Fruit fly (Drosophila melanogaster) whole organism, embryonic: ENCODE data around the gene CG10907.

Source experiments
- Antp ChIP-seq: fragments of 200-800 bp; sonication (Bioruptor generic); optimal IDR thresholded peaks from 3 replicates; lab custom pipeline; 2016; ENCODE audit warnings: missing biosample characterization, missing genetic modification characterization
- BEAF-32 ChIP-seq: fragments of 200-800 bp; sonication (Bioruptor generic); optimal IDR thresholded peaks from 3 replicates; lab custom pipeline; 2017; ENCODE audit warnings: missing biosample characterization, missing genetic modification characterization, mild to moderate bottlenecking, moderate library complexity, missing genetic modification reagents
- CG10959 ChIP-seq: fragments of 200-800 bp; sonication (Bioruptor generic); IDR thresholded peaks from 2 replicates; pipeline ENCODE4 v1.3.6; 2022; ENCODE audit warnings: missing biosample characterization, missing genetic modification characterization
- CG13287 ChIP-seq: fragments of 200-800 bp; sonication (Bioruptor generic); IDR thresholded peaks from 2 replicates; pipeline ENCODE4 v1.3.6; 2022; ENCODE audit warnings: missing biosample characterization, missing genetic modification characterization; ENCODE audit not compliant: partially characterized antibody
- CG13424 ChIP-seq: fragments of 200-800 bp; sonication (Bioruptor generic); optimal IDR thresholded peaks from 2 replicates; lab custom pipeline; 2019; ENCODE audit warnings: missing biosample characterization, mild to moderate bottlenecking, missing genetic modification characterization, moderate library complexity
- CG13624 ChIP-seq: fragments of 200-800 bp; sonication (Bioruptor generic); optimal IDR thresholded peaks from 2 replicates; lab custom pipeline; 2016; ENCODE audit warnings: missing biosample characterization, missing genetic modification characterization
- CG18262 ChIP-seq: fragments of 200-800 bp; optimal IDR thresholded peaks from 3 replicates; lab custom pipeline; 2019; ENCODE audit warnings: missing biosample characterization, mild to moderate bottlenecking, missing genetic modification characterization, moderate library complexity
- CG1832 ChIP-seq: fragments of 200-800 bp; sonication (Bioruptor generic); optimal IDR thresholded peaks from 2 replicates; lab custom pipeline; 2017; ENCODE audit warnings: missing biosample characterization, mild to moderate bottlenecking, missing genetic modification characterization, inconsistent platforms
- CG2129 ChIP-seq: fragments of 200-800 bp; sonication (Bioruptor generic); IDR thresholded peaks from 2 replicates; pipeline ENCODE4 v1.3.6; 2022; ENCODE audit warnings: missing biosample characterization, missing genetic modification characterization; ENCODE audit not compliant: partially characterized antibody
- CG30403 ChIP-seq: fragments of 200-800 bp; sonication (Bioruptor generic); optimal IDR thresholded peaks from 3 replicates; lab custom pipeline; 2016; ENCODE audit warnings: missing biosample characterization, missing genetic modification characterization
- CG32767 ChIP-seq: fragments of 200-800 bp; sonication (Bioruptor generic); IDR thresholded peaks from 2 replicates; pipeline ENCODE4 v1.3.6; 2022; ENCODE audit warnings: missing biosample characterization, missing genetic modification characterization
- CG3995 ChIP-seq: fragments of 200-800 bp; sonication (Bioruptor generic); optimal IDR thresholded peaks from 3 replicates; lab custom pipeline; 2016; ENCODE audit warnings: missing biosample characterization, missing genetic modification characterization
- CG7745 ChIP-seq: fragments of 200-800 bp; sonication (Bioruptor generic); optimal IDR thresholded peaks from 2 replicates; lab custom pipeline; 2018; ENCODE audit warnings: missing biosample characterization, mild to moderate bottlenecking, missing genetic modification characterization, moderate library complexity
- CG7963 ChIP-seq: fragments of 200-800 bp; sonication (Bioruptor generic); IDR thresholded peaks from 3 replicates; pipeline ENCODE4 v1.3.6; 2022; ENCODE audit warnings: missing biosample characterization, missing genetic modification characterization; ENCODE audit not compliant: partially characterized antibody
- CG8924 ChIP-seq: fragments of 200-800 bp; optimal IDR thresholded peaks from 3 replicates; lab custom pipeline; 2019; ENCODE audit warnings: missing biosample characterization, mild to moderate bottlenecking, missing genetic modification characterization, moderate library complexity
- E2f1 ChIP-seq: fragments of 200-800 bp; sonication (Bioruptor generic); IDR thresholded peaks from 2 replicates; pipeline ENCODE4 v1.3.6; 2022; ENCODE audit warnings: missing biosample characterization, missing genetic modification characterization
- GATAe ChIP-seq: fragments of 200-800 bp; sonication (Bioruptor generic); conservative IDR thresholded peaks from 2 replicates; pipeline ENCODE4 v1.3.6; 2022; ENCODE audit warnings: missing biosample characterization, missing genetic modification characterization
- MESR4 ChIP-seq: fragments of 200-800 bp; sonication (Bioruptor generic); optimal IDR thresholded peaks from 2 replicates; lab custom pipeline; 2018; ENCODE audit warnings: missing biosample characterization, mild to moderate bottlenecking, missing genetic modification characterization, moderate library complexity
- Mad ChIP-seq: fragments of 200-800 bp; sonication (Bioruptor generic); optimal IDR thresholded peaks from 2 replicates; lab custom pipeline; 2016; ENCODE audit warnings: missing biosample characterization, missing genetic modification characterization
- Oli ChIP-seq: fragments of 200-800 bp; sonication (Bioruptor generic); optimal IDR thresholded peaks from 2 replicates; lab custom pipeline; 2018; ENCODE audit warnings: missing biosample characterization, mild to moderate bottlenecking, missing genetic modification characterization, moderate library complexity
- Trl ChIP-seq, 3 experiments: fragments of >200 bp in 2 of 3; fragments of 200-800 bp in 1 of 3; sonication (Bioruptor generic) in 1 of 3; optimal IDR thresholded peaks; 2 replicates in 1 of 3; 3 replicates in 2 of 3; lab custom pipeline; 2016 to 2017; ENCODE audit warnings: missing biosample characterization in 1 of 3, missing genetic modification characterization in 1 of 3
- ab ChIP-seq: fragments of 200-800 bp; sonication (Bioruptor generic); optimal IDR thresholded peaks from 2 replicates; lab custom pipeline; 2016; ENCODE audit warnings: missing biosample characterization, missing genetic modification characterization
- abd-A ChIP-seq: fragments of 200-800 bp; sonication (Bioruptor generic); optimal IDR thresholded peaks from 3 replicates; lab custom pipeline; 2019; ENCODE audit warnings: missing biosample characterization, mild to moderate bottlenecking, missing genetic modification characterization, moderate library complexity
- al ChIP-seq: fragments of 200-800 bp; sonication (Bioruptor generic); IDR thresholded peaks from 2 replicates; pipeline ENCODE4 v1.3.6; 2022; ENCODE audit warnings: missing biosample characterization, missing genetic modification characterization
- da ChIP-seq: fragments of 200-800 bp; sonication (Bioruptor generic); optimal IDR thresholded peaks from 2 replicates; lab custom pipeline; 2016; ENCODE audit warnings: missing biosample characterization, missing genetic modification characterization
- ftz-f1 ChIP-seq: fragments of 200-800 bp; sonication (Bioruptor generic); optimal IDR thresholded peaks from 2 replicates; lab custom pipeline; 2016; ENCODE audit warnings: missing biosample characterization, missing genetic modification characterization
- gfzf ChIP-seq: fragments of 200-800 bp; sonication (Bioruptor generic); optimal IDR thresholded peaks from 2 replicates; lab custom pipeline; 2016; ENCODE audit warnings: missing biosample characterization, mild to moderate bottlenecking, missing genetic modification characterization, moderate library complexity
- hkb ChIP-seq, 2 experiments: fragments of 200-800 bp in 1 of 2; fragments of >200 bp in 1 of 2; sonication (Bioruptor generic) in 1 of 2; IDR thresholded peaks in 1 of 2; optimal IDR thresholded peaks in 1 of 2; 2 replicates each; pipeline versions ENCODE4 v1.3.6 to Lab custom; 2017 to 2022; ENCODE audit warnings: missing biosample characterization in 1 of 2, missing genetic modification characterization in 1 of 2
- jigr1 ChIP-seq: fragments of 200-800 bp; sonication (Bioruptor generic); IDR thresholded peaks from 3 replicates; pipeline ENCODE4 v1.3.6; 2022; ENCODE audit warnings: missing biosample characterization, missing genetic modification characterization
- kah ChIP-seq: fragments of 200-800 bp; sonication (Bioruptor generic); optimal IDR thresholded peaks from 2 replicates; lab custom pipeline; 2018; ENCODE audit warnings: missing biosample characterization, mild to moderate bottlenecking, missing genetic modification characterization
- ken ChIP-seq: fragments of 200-800 bp; sonication (Bioruptor generic); IDR thresholded peaks from 3 replicates; pipeline ENCODE4 v1.3.6; 2022; ENCODE audit warnings: missing biosample characterization, missing genetic modification characterization
- knrl ChIP-seq: fragments of 200-800 bp; sonication (Bioruptor generic); IDR thresholded peaks from 3 replicates; pipeline ENCODE4 v1.3.6; 2022; ENCODE audit warnings: missing biosample characterization, missing genetic modification characterization; ENCODE audit not compliant: partially characterized antibody
- oc ChIP-seq: fragments of 200-800 bp; sonication (Bioruptor generic); optimal IDR thresholded peaks from 2 replicates; lab custom pipeline; 2018; ENCODE audit warnings: missing biosample characterization, mild to moderate bottlenecking, missing genetic modification characterization, moderate library complexity
- pfk ChIP-seq: fragments of 200-800 bp; sonication (Bioruptor generic); optimal IDR thresholded peaks from 2 replicates; lab custom pipeline; 2018; ENCODE audit warnings: missing biosample characterization, mild to moderate bottlenecking, missing genetic modification characterization, moderate library complexity
- prd ChIP-seq, 3 experiments: fragments of >200 bp in 2 of 3; fragments of 200-800 bp in 1 of 3; sonication (Bioruptor generic) in 1 of 3; optimal IDR thresholded peaks in 2 of 3; IDR thresholded peaks in 1 of 3; 2 replicates in 2 of 3; 3 replicates in 1 of 3; pipeline versions ENCODE4 v1.3.6 to Lab custom; 2017 to 2022; ENCODE audit warnings: missing biosample characterization in 1 of 3, missing genetic modification characterization in 1 of 3
- pros ChIP-seq: fragments of 200-800 bp; sonication (Bioruptor generic); optimal IDR thresholded peaks from 3 replicates; lab custom pipeline; 2019; ENCODE audit warnings: missing biosample characterization, mild to moderate bottlenecking, missing genetic modification characterization, moderate library complexity
- scrt ChIP-seq: fragments of 200-800 bp; sonication (Bioruptor generic); optimal IDR thresholded peaks from 2 replicates; lab custom pipeline; 2018; ENCODE audit warnings: missing biosample characterization, mild to moderate bottlenecking, missing genetic modification characterization, moderate library complexity
- sima ChIP-seq: fragments of 200-800 bp; sonication (Bioruptor generic); optimal IDR thresholded peaks from 2 replicates; lab custom pipeline; 2016; ENCODE audit warnings: missing biosample characterization, missing genetic modification characterization
- slp2 ChIP-seq: fragments of 200-800 bp; sonication (Bioruptor generic); optimal IDR thresholded peaks from 2 replicates; lab custom pipeline; 2016; ENCODE audit warnings: missing biosample characterization, missing genetic modification characterization
- so ChIP-seq: fragments of 200-800 bp; sonication (Bioruptor generic); IDR thresholded peaks from 3 replicates; pipeline ENCODE4 v1.3.6; 2022; ENCODE audit warnings: missing biosample characterization, missing genetic modification characterization
- sr ChIP-seq: fragments of 200-800 bp; sonication (Bioruptor generic); IDR thresholded peaks from 3 replicates; pipeline ENCODE4 v1.3.6; 2022; ENCODE audit warnings: missing biosample characterization, missing genetic modification characterization
- tgo ChIP-seq: fragments of 200-800 bp; sonication (Bioruptor generic); IDR thresholded peaks from 3 replicates; pipeline ENCODE4 v1.3.6; 2022; ENCODE audit warnings: missing biosample characterization, missing genetic modification characterization
- tin ChIP-seq: fragments of 200-800 bp; sonication (Bioruptor generic); optimal IDR thresholded peaks from 3 replicates; lab custom pipeline; 2016; ENCODE audit warnings: missing biosample characterization, missing genetic modification characterization
- tna ChIP-seq: fragments of 200-800 bp; sonication (Bioruptor generic); IDR thresholded peaks from 2 replicates; pipeline ENCODE4 v1.3.6; 2022; ENCODE audit warnings: missing biosample characterization, missing genetic modification characterization; ENCODE audit not compliant: partially characterized antibody
- twi ChIP-seq: fragments of 200-800 bp; optimal IDR thresholded peaks from 2 replicates; lab custom pipeline; 2019; ENCODE audit warnings: missing biosample characterization, mild to moderate bottlenecking, missing genetic modification characterization, moderate library complexity
- wdn ChIP-seq: fragments of 200-800 bp; sonication (Bioruptor generic); IDR thresholded peaks from 2 replicates; pipeline ENCODE4 v1.3.6; 2022; ENCODE audit warnings: missing biosample characterization, missing genetic modification characterization

CG10907 gene

DNA sequence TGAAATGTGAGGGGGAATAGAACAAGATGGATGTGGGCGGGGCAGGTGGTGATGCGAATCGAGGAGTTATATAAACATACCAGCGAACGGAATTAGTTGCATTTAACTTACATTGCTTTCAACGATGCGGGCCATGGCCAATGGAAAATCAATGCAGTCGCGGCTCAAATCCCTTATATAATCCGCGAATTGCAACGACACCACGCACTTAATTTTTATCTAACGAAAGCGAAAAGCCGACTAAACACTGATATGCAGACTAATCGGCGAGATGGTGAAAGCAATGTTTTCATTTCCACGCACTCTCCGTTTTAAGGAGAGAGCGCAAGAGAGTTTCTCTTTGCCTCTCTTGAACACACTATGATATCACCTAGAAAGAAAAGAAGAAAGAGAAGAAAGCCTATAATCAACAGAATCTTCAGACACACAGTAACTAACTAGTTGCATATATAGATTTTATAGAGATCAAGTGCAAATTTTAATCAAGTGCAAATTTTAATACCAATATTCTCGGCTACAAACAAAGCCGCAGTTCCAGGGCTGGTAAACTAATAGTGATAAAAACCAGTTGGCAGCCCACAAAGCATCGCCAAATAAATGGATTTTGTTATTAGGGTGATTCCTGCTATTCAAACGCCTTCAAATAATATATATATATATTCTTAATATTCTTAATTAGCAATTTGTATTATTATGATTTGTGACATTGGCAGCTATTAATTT is 28.6 kb downstream of the CG10907 start, which contains the start of the genes CG11597 and CG5946 (continued):
- no peak for TF ChIP-seq ken (GFP tag; lab: Robert Waterston, UW)
- TF ChIP-seq tin (GFP tag; lab: Kevin White, UChicago): no peak
- no peak for TF ChIP-seq kah (GFP tag; lab: Kevin White, UChicago)
- peak; percentile 90 to 92 for TF ChIP-seq Trl (optimal IDR thresholded peaks at IDR 0.05; lab: Kevin White, UChicago)
- TF ChIP-seq Trl (GFP tag; optimal IDR thresholded peaks at IDR 0.05; lab: Kevin White, UChicago): no peak
- no peak for TF ChIP-seq CG10959
- TF ChIP-seq CG3995 (GFP tag; lab: Kevin White, UChicago): no peak
- no peak for TF ChIP-seq CG7963 (GFP tag; lab: Robert Waterston, UW)
- TF ChIP-seq prd (optimal IDR thresholded peaks at IDR 0.05; lab: Kevin White, UChicago): no peak
- TF ChIP-seq prd (GFP tag; IDR thresholded peaks at IDR 0.05; lab: Robert Waterston, UW): no peak; the same call in 2 of the 3 replicates
- TF ChIP-seq Antp: no peak
- TF ChIP-seq gfzf (GFP tag; lab: Kevin White, UChicago): no peak
- no peak for TF ChIP-seq al (GFP tag; lab: Robert Waterston, UW)
- no peak; the same call in 2 of the 3 replicates for TF ChIP-seq knrl (GFP tag; lab: Robert Waterston, UW)
- peak; percentile 10 for TF ChIP-seq MESR4
- no peak for TF ChIP-seq CG7745 (tag; lab: Kevin White, UChicago)
- TF ChIP-seq pros (GFP tag; lab: Kevin White, UChicago): peak; percentile 2
- no peak for TF ChIP-seq tgo (GFP tag; lab: Robert Waterston, UW)
- no peak for TF ChIP-seq pfk
- no peak for TF ChIP-seq CG2129 (GFP tag; lab: Robert Waterston, UW)
- TF ChIP-seq twi (tag; lab: Kevin White, UChicago): no peak
- TF ChIP-seq CG13624 (GFP tag; lab: Kevin White, UChicago): no peak
- TF ChIP-seq oc: no peak
- no peak for TF ChIP-seq abd-A (tag; lab: Kevin White, UChicago)
- no peak for TF ChIP-seq E2f1 (GFP tag; lab: Robert Waterston, UW)
- TF ChIP-seq CG8924 (tag; lab: Kevin White, UChicago): no peak
- no peak for TF ChIP-seq da (GFP tag; lab: Kevin White, UChicago)
- no peak for TF ChIP-seq CG13424 (tag; lab: Kevin White, UChicago)
- TF ChIP-seq sr (GFP tag; lab: Robert Waterston, UW): no peak
- no peak for TF ChIP-seq wdn

DNA sequence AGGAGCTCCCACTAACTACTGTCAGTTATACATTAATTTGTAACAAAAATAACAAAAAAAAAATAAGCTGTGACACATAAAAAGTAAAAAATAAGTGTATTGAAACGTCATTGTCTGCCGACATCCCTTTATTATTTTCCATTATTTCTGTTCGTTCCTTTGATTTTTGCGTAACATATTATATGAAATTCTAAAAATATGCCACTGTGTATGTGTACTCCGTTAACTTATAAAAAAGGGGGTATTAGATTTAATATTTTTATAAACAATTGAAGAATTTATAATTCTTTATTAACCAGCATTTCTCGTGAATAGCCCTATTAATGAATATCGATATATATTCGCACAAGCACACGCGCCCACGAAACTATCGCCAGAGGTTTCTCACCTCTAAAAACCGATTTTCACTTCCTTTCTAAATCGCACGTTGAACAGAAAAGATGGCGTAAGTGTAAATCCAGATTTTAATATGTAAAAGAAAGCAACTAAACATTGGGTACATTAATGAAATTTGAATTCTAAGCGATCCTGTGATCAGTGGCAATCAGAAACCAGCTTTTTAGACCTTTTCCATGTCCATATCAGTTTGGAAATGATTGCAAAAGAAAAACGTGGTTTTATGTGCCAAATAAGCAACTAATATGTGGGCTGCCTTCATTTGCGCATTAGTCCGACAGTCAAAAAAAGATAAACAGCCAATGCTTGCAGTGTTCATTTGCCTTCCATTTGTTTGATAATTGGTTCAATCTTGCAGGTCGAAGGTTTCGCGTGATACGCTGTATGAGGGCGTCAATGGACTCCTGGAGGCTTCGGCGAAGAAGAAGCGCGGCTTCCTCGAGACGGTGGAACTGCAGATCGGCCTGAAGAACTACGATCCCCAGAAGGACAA is 29.4 kb downstream of the CG10907 start, which contains the start of gene RpL10Ab:
Gene RpL10Ab, plus strand, starts transcription at position 406 of the 889 bp plus-strand sequence.
- peak; percentile 8; the same call in 1 of the 3 replicates for TF ChIP-seq so (GFP tag; lab: Robert Waterston, UW)
- no peak for TF ChIP-seq GATAe (GFP tag; lab: Robert Waterston, UW)
- TF ChIP-seq CG18262 (tag; lab: Kevin White, UChicago): peak; percentile 72
- TF ChIP-seq Oli: peak; percentile 29
- peak; percentile 31 for TF ChIP-seq slp2 (GFP tag; lab: Kevin White, UChicago)
- no peak for TF ChIP-seq hkb (optimal IDR thresholded peaks at IDR 0.05; lab: Kevin White, UChicago)
- no peak for TF ChIP-seq hkb (GFP tag; IDR thresholded peaks at IDR 0.05; lab: Robert Waterston, UW)
- TF ChIP-seq CG32767: no peak; the same call in 1 of the 2 replicates
- TF ChIP-seq knrl (GFP tag; lab: Robert Waterston, UW): peak; percentile 82
- no peak for TF ChIP-seq CG1832 (GFP tag; lab: Kevin White, UChicago)
- no peak; the same call in 1 of the 3 replicates for TF ChIP-seq jigr1
- TF ChIP-seq sima: no peak
- TF ChIP-seq CG13287 (GFP tag; lab: Robert Waterston, UW): peak; percentile 70
- peak; percentile 72 for TF ChIP-seq tna (GFP tag; lab: Robert Waterston, UW)
- no peak for TF ChIP-seq ftz-f1
- TF ChIP-seq BEAF-32 (GFP tag; lab: Kevin White, UChicago): peak; percentile 76
- peak; percentile 7 for TF ChIP-seq Mad (GFP tag; lab: Kevin White, UChicago)
- no peak for TF ChIP-seq ab
- peak; percentile 54 for TF ChIP-seq scrt (GFP tag; lab: Kevin White, UChicago)
- TF ChIP-seq CG30403 (GFP tag; lab: Kevin White, UChicago): peak; percentile 83
